Fruit fly (Drosophila melanogaster) whole organism, pupa: ENCODE measurements around the gene CG7300.

Source experiments
- CG10348 ChIP-seq: fragments of 200-800 bp; sonication (Bioruptor generic); IDR thresholded peaks from 2 replicates; pipeline ENCODE4 v1.3.6; 2022; ENCODE audit warnings: missing biosample characterization, missing genetic modification characterization
- CG12605 ChIP-seq: fragments of 200-800 bp; sonication (Bioruptor generic); IDR thresholded peaks from 2 replicates; pipeline ENCODE4 v1.3.6; 2022; ENCODE audit warnings: missing biosample characterization, missing genetic modification characterization
- CG13204 ChIP-seq: fragments of 200-800 bp; sonication (Bioruptor generic); optimal IDR thresholded peaks from 2 replicates; lab custom pipeline; 2018; ENCODE audit warnings: missing biosample characterization, mild to moderate bottlenecking, missing genetic modification characterization, moderate library complexity
- CG14655 ChIP-seq: fragments of 200-800 bp; sonication (Bioruptor generic); optimal IDR thresholded peaks from 3 replicates; lab custom pipeline; 2017; ENCODE audit warnings: mild to moderate bottlenecking, missing biosample characterization, missing genetic modification reagents, missing genetic modification characterization
- CG15710 ChIP-seq: fragments of 200-800 bp; sonication (Bioruptor generic); optimal IDR thresholded peaks from 2 replicates; lab custom pipeline; 2018; ENCODE audit warnings: missing biosample characterization, mild to moderate bottlenecking, missing genetic modification characterization, moderate library complexity
- CG17806 ChIP-seq: fragments of 200-800 bp; sonication (Bioruptor generic); optimal IDR thresholded peaks from 2 replicates; lab custom pipeline; 2018; ENCODE audit warnings: missing biosample characterization, mild to moderate bottlenecking, missing genetic modification characterization, moderate library complexity
- CG32121 ChIP-seq: fragments of 200-800 bp; sonication (Bioruptor generic); IDR thresholded peaks from 2 replicates; pipeline ENCODE4 v1.3.6; 2022; ENCODE audit warnings: missing biosample characterization, missing genetic modification characterization
- CG34367 ChIP-seq: fragments of 200-800 bp; sonication (Bioruptor generic); optimal IDR thresholded peaks from 2 replicates; lab custom pipeline; 2018; ENCODE audit warnings: missing biosample characterization, mild to moderate bottlenecking, missing genetic modification characterization
- CG4496 ChIP-seq: fragments of 200-800 bp; sonication (Bioruptor generic); IDR thresholded peaks from 3 replicates; pipeline ENCODE4 v1.3.6; 2022; ENCODE audit warnings: missing biosample characterization, missing genetic modification characterization
- CG8159 ChIP-seq: fragments of 200-800 bp; sonication (Bioruptor generic); optimal IDR thresholded peaks from 3 replicates; lab custom pipeline; 2018; ENCODE audit warnings: missing biosample characterization, mild to moderate bottlenecking, missing genetic modification characterization, moderate library complexity
- CG8301 ChIP-seq: fragments of 200-800 bp; sonication (Bioruptor generic); optimal IDR thresholded peaks from 2 replicates; lab custom pipeline; 2018; ENCODE audit warnings: missing biosample characterization, mild to moderate bottlenecking, missing genetic modification characterization
- CG9948 ChIP-seq: fragments of 200-800 bp; sonication (Bioruptor generic); optimal IDR thresholded peaks from 2 replicates; lab custom pipeline; 2018; ENCODE audit warnings: missing biosample characterization, mild to moderate bottlenecking, missing genetic modification characterization, moderate library complexity
- D1 ChIP-seq: fragments of 200-800 bp; sonication (Bioruptor generic); optimal IDR thresholded peaks from 2 replicates; lab custom pipeline; 2018; ENCODE audit warnings: missing biosample characterization, mild to moderate bottlenecking, missing genetic modification characterization, moderate library complexity
- EcR ChIP-seq: fragments of 200-800 bp; sonication (Bioruptor generic); optimal IDR thresholded peaks from 3 replicates; lab custom pipeline; 2019; ENCODE audit warnings: missing biosample characterization, missing genetic modification characterization, mild to moderate bottlenecking, moderate library complexity, missing genetic modification reagents
- Ets98B ChIP-seq: fragments of 200-800 bp; sonication (Bioruptor generic); IDR thresholded peaks from 2 replicates; pipeline ENCODE4 v1.3.6; 2022; ENCODE audit warnings: missing biosample characterization, missing genetic modification characterization
- Pif1A ChIP-seq: fragments of 200-800 bp; sonication (Bioruptor generic); optimal IDR thresholded peaks from 3 replicates; lab custom pipeline; 2016; ENCODE audit warnings: missing biosample characterization, missing genetic modification characterization
- Pif1B ChIP-seq: fragments of 200-800 bp; sonication (Bioruptor generic); optimal IDR thresholded peaks from 3 replicates; lab custom pipeline; 2016; ENCODE audit warnings: missing biosample characterization, missing genetic modification characterization
- Snoo ChIP-seq: fragments of 200-800 bp; sonication (Bioruptor generic); optimal IDR thresholded peaks from 3 replicates; lab custom pipeline; 2017; ENCODE audit warnings: missing biosample characterization, mild to moderate bottlenecking, missing genetic modification characterization, inconsistent platforms
- fd96Ca ChIP-seq: fragments of 200-800 bp; sonication (Bioruptor generic); IDR thresholded peaks from 3 replicates; pipeline ENCODE4 v1.3.6; 2022; ENCODE audit warnings: missing biosample characterization, missing genetic modification characterization
- gl ChIP-seq: fragments of 200-800 bp; sonication (Bioruptor generic); optimal IDR thresholded peaks from 2 replicates; lab custom pipeline; 2018; ENCODE audit warnings: missing biosample characterization, mild to moderate bottlenecking, missing genetic modification characterization
- rn ChIP-seq: fragments of 200-800 bp; sonication (Bioruptor generic); IDR thresholded peaks from 2 replicates; pipeline ENCODE4 v1.3.6; 2022; ENCODE audit warnings: missing biosample characterization, missing genetic modification characterization

Gene CG7300

dm6 chr2L:10728751-10729150, 30.9 kb upstream of the CG7300 start, which contains the start of gene CG6443:
Gene CG6443, plus strand, starts transcription at chr2L:10728978.
- no peak for TF ChIP-seq CG15710
- TF ChIP-seq Pif1B (GFP tag; lab: Kevin White, UChicago) = no peak
- no peak for TF ChIP-seq CG34367 (tag; lab: Kevin White, UChicago)
- TF ChIP-seq CG13204 (GFP tag; lab: Kevin White, UChicago) = no peak
- TF ChIP-seq Ets98B (GFP tag; lab: Robert Waterston, UW) = no peak
- TF ChIP-seq CG8159 (tag; lab: Kevin White, UChicago) = no peak
- no peak for TF ChIP-seq gl (tag; lab: Kevin White, UChicago)
- no peak for TF ChIP-seq CG4496 (GFP tag; lab: Robert Waterston, UW)
- TF ChIP-seq EcR = no peak
- no peak for TF ChIP-seq CG14655 (GFP tag; lab: Kevin White, UChicago)
- no peak for TF ChIP-seq Snoo (tag; lab: Kevin White, UChicago)
- TF ChIP-seq CG12605 = no peak

- no peak for TF ChIP-seq CG8301 (tag; lab: Kevin White, UChicago)
- no peak for TF ChIP-seq Ets98B (GFP tag; lab: Robert Waterston, UW)
- TF ChIP-seq CG12605 = no peak
- TF ChIP-seq CG32121 (GFP tag; lab: Robert Waterston, UW) = no peak
- no peak for TF ChIP-seq CG8159 (tag; lab: Kevin White, UChicago)
Observed at dm6 chr2L:10723903-10724302, 26.1 kb upstream of the CG7300 start, which contains the start of gene CG6431. Gene CG6431, plus strand, starts transcription at chr2L:10724203.

dm6 chr2L:10721535-10721934, 23.7 kb upstream of the CG7300 start:
- TF ChIP-seq CG4496 (GFP tag; lab: Robert Waterston, UW) = no peak
- TF ChIP-seq D1 = peak; percentile 56

dm6 chr2L:10711221-10711620, 13.4 kb upstream of the CG7300 start:
- TF ChIP-seq fd96Ca (no peak), CG13204 (GFP tag; lab: Kevin White, UChicago) (no peak), rn (GFP tag; lab: Robert Waterston, UW) (no peak), CG4496 (GFP tag; lab: Robert Waterston, UW) (no peak), CG12605 (no peak), Snoo (tag; lab: Kevin White, UChicago) (no peak), CG9948 (no peak), CG34367 (tag; lab: Kevin White, UChicago) (no peak), CG32121 (GFP tag; lab: Robert Waterston, UW) (no peak), gl (tag; lab: Kevin White, UChicago) (no peak), Pif1A (GFP tag; lab: Kevin White, UChicago) (no peak), Pif1B (GFP tag; lab: Kevin White, UChicago) (no peak), CG10348 (GFP tag; lab: Robert Waterston, UW) (no peak), CG8159 (tag; lab: Kevin White, UChicago) (no peak), CG15710 (no peak), CG17806 (tag; lab: Kevin White, UChicago) (no peak), CG14655 (GFP tag; lab: Kevin White, UChicago) (no peak), Ets98B (GFP tag; lab: Robert Waterston, UW) (no peak), CG8301 (tag; lab: Kevin White, UChicago) (no peak)
- TF ChIP-seq, all 21 proteins: peak for 0

dm6 chr2L:10709353-10709752, 11.5 kb upstream of the CG7300 start, which contains the start of gene Lip2:
Gene Lip2, minus strand, starts transcription at chr2L:10709453.
- TF ChIP-seq CG17806 (tag; lab: Kevin White, UChicago) (no peak), CG32121 (GFP tag; lab: Robert Waterston, UW) (no peak), EcR (no peak), CG8159 (tag; lab: Kevin White, UChicago) (no peak), Snoo (tag; lab: Kevin White, UChicago) (no peak)
- TF ChIP-seq, all 21 proteins: peak for 0

dm6 chr2L:10708089-10708488, 10.2 kb upstream of the CG7300 start:
- TF ChIP-seq CG32121 (GFP tag; lab: Robert Waterston, UW) (no peak), CG4496 (GFP tag; lab: Robert Waterston, UW) (no peak), Pif1B (GFP tag; lab: Kevin White, UChicago) (no peak), CG13204 (GFP tag; lab: Kevin White, UChicago) (no peak), CG10348 (GFP tag; lab: Robert Waterston, UW) (no peak), CG17806 (tag; lab: Kevin White, UChicago) (no peak), CG8301 (tag; lab: Kevin White, UChicago) (no peak), gl (tag; lab: Kevin White, UChicago) (no peak), CG14655 (GFP tag; lab: Kevin White, UChicago) (no peak), fd96Ca (no peak)

- TF ChIP-seq CG17806 (tag; lab: Kevin White, UChicago) (no peak), fd96Ca (no peak), CG32121 (GFP tag; lab: Robert Waterston, UW) (no peak)
Observed at dm6 chr2L:10706267-10706666, 8.4 kb upstream of the CG7300 start.
